Fruit fly (Drosophila melanogaster): Measurements from ENCODE around the gene CG31674.

CG31674 gene

dm6 chr2L:20867381-20867780 lies 36.3 kb downstream of the CG31674 start, which contains the start of gene CG31675:
Gene CG31675 (plus strand): TSS chr2L:20867755.
- TF ChIP-seq CG5204 (GFP tag; optimal IDR thresholded peaks at IDR 0.05) = no peak
- TF ChIP-seq Clk (GFP tag; optimal IDR thresholded peaks at IDR 0.05) = no peak
- TF ChIP-seq tj (GFP tag; optimal IDR thresholded peaks at IDR 0.05) = no peak
- no peak for TF ChIP-seq CG1620 (GFP tag; optimal IDR thresholded peaks at IDR 0.05)
- TF ChIP-seq toe (GFP tag; optimal IDR thresholded peaks at IDR 0.05) = no peak
- no peak for TF ChIP-seq cic (GFP tag; optimal IDR thresholded peaks at IDR 0.05)
- TF ChIP-seq CG33017 (tag; optimal IDR thresholded peaks at IDR 0.05) = no peak
- no peak for TF ChIP-seq CG11617 (GFP tag; optimal IDR thresholded peaks at IDR 0.05)
- no peak for TF ChIP-seq Hr96 (GFP tag; optimal IDR thresholded peaks at IDR 0.05)
- TF ChIP-seq CG7101 (tag; optimal IDR thresholded peaks at IDR 0.05) = no peak
- TF ChIP-seq CG14711 (tag; optimal IDR thresholded peaks at IDR 0.05) = no peak
- no peak for TF ChIP-seq CG7045 (GFP tag; optimal IDR thresholded peaks at IDR 0.05)
- TF ChIP-seq cnc (optimal IDR thresholded peaks at IDR 0.05) = no peak
- no peak for TF ChIP-seq Crg-1 (GFP tag; optimal IDR thresholded peaks at IDR 0.05)
- no peak for TF ChIP-seq bab1 (GFP tag; optimal IDR thresholded peaks at IDR 0.05)
- no peak for TF ChIP-seq Mnt (GFP tag; optimal IDR thresholded peaks at IDR 0.05)
- no peak for TF ChIP-seq pad (GFP tag; optimal IDR thresholded peaks at IDR 0.05)
- no peak for TF ChIP-seq CG12768 (GFP tag; optimal IDR thresholded peaks at IDR 0.05)

- TF ChIP-seq CG7045 (GFP tag; optimal IDR thresholded peaks at IDR 0.05) (no peak), cic (GFP tag; optimal IDR thresholded peaks at IDR 0.05) (no peak), Crg-1 (GFP tag; optimal IDR thresholded peaks at IDR 0.05) (no peak), cnc (optimal IDR thresholded peaks at IDR 0.05) (no peak), CG5204 (GFP tag; optimal IDR thresholded peaks at IDR 0.05) (no peak), ovo (GFP tag; optimal IDR thresholded peaks at IDR 0.05) (no peak), bab1 (GFP tag; optimal IDR thresholded peaks at IDR 0.05) (no peak), CG12768 (GFP tag; optimal IDR thresholded peaks at IDR 0.05) (no peak), Clk (GFP tag; optimal IDR thresholded peaks at IDR 0.05) (no peak), toe (GFP tag; optimal IDR thresholded peaks at IDR 0.05) (no peak), CG33017 (tag; optimal IDR thresholded peaks at IDR 0.05) (no peak), CG14711 (tag; optimal IDR thresholded peaks at IDR 0.05) (no peak), kay (GFP tag; ENCODE audit: borderline replicate concordance) (no peak), Hr96 (GFP tag; optimal IDR thresholded peaks at IDR 0.05) (no peak)
These were observed 37.9 kb downstream of the CG31674 start for dm6 chr2L:20868921-20869320.

dm6 chr2L:20869804-20870295 lies 38.8 kb downstream of the CG31674 start, which contains the start of gene CG14401:
Gene CG14401 (plus strand): TSS chr2L:20869854.
- TF ChIP-seq ovo (GFP tag; optimal IDR thresholded peaks at IDR 0.05) (no peak), Hr96 (GFP tag; optimal IDR thresholded peaks at IDR 0.05) (no peak), Clk (GFP tag; optimal IDR thresholded peaks at IDR 0.05) (no peak), CG1620 (GFP tag; optimal IDR thresholded peaks at IDR 0.05) (no peak), CG33017 (tag; optimal IDR thresholded peaks at IDR 0.05) (peak; percentile 35), CG11617 (GFP tag; optimal IDR thresholded peaks at IDR 0.05) (peak; percentile 0), cnc (optimal IDR thresholded peaks at IDR 0.05) (no peak), CG12768 (GFP tag; optimal IDR thresholded peaks at IDR 0.05) (peak; percentile 11), cic (GFP tag; optimal IDR thresholded peaks at IDR 0.05) (peak; percentile 52), tj (GFP tag; optimal IDR thresholded peaks at IDR 0.05) (no peak), CG5204 (GFP tag; optimal IDR thresholded peaks at IDR 0.05) (no peak), CG7101 (tag; optimal IDR thresholded peaks at IDR 0.05) (peak; percentile 15), CG14711 (tag; optimal IDR thresholded peaks at IDR 0.05) (no peak), toe (GFP tag; optimal IDR thresholded peaks at IDR 0.05) (no peak), Mnt (GFP tag; optimal IDR thresholded peaks at IDR 0.05) (peak; percentile 55), kay (GFP tag; ENCODE audit: borderline replicate concordance) (no peak), bab1 (GFP tag; optimal IDR thresholded peaks at IDR 0.05) (no peak), pad (GFP tag; optimal IDR thresholded peaks at IDR 0.05) (no peak), CG7045 (GFP tag; optimal IDR thresholded peaks at IDR 0.05) (no peak), Crg-1 (GFP tag; optimal IDR thresholded peaks at IDR 0.05) (no peak)

dm6 chr2L:20874514-20874913 lies 43.5 kb downstream of the CG31674 start:
- no peak for TF ChIP-seq CG7101 (tag; optimal IDR thresholded peaks at IDR 0.05)
- no peak for TF ChIP-seq Mnt (GFP tag; optimal IDR thresholded peaks at IDR 0.05)
- TF ChIP-seq bab1 (GFP tag; optimal IDR thresholded peaks at IDR 0.05) = no peak

dm6 chr2L:20878052-20878451 lies 47.0 kb downstream of the CG31674 start:
- peak in 1 of 2 experiments; percentile 84 for TF ChIP-seq cnc (optimal IDR thresholded peaks at IDR 0.05)
- no peak for TF ChIP-seq Clk (GFP tag; optimal IDR thresholded peaks at IDR 0.05)

- no peak for TF ChIP-seq CG1620 (GFP tag; optimal IDR thresholded peaks at IDR 0.05)
- TF ChIP-seq CG14711 (tag; optimal IDR thresholded peaks at IDR 0.05) = no peak
- peak; percentile 51 for TF ChIP-seq kay (GFP tag; ENCODE audit: borderline replicate concordance)
- TF ChIP-seq ovo (GFP tag; optimal IDR thresholded peaks at IDR 0.05) = no peak
- TF ChIP-seq pad (GFP tag; optimal IDR thresholded peaks at IDR 0.05) = no peak
These were observed 47.4 kb downstream of the CG31674 start for dm6 chr2L:20878463-20878862.

dm6 chr2L:20879567-20880141 lies 48.6 kb downstream of the CG31674 start:
- TF ChIP-seq Mnt (GFP tag; optimal IDR thresholded peaks at IDR 0.05) (no peak), Clk (GFP tag; optimal IDR thresholded peaks at IDR 0.05) (no peak), kay (GFP tag; ENCODE audit: borderline replicate concordance) (peak; percentile 69), CG5204 (GFP tag; optimal IDR thresholded peaks at IDR 0.05) (no peak), CG7101 (tag; optimal IDR thresholded peaks at IDR 0.05) (no peak), CG14711 (tag; optimal IDR thresholded peaks at IDR 0.05) (no peak), ovo (GFP tag; optimal IDR thresholded peaks at IDR 0.05) (no peak), CG11617 (GFP tag; optimal IDR thresholded peaks at IDR 0.05) (no peak)

Measured in whole organism, adult.